Fruit fly (Drosophila melanogaster): Measurements from ENCODE around the gene Pura.

Pura gene

DNA sequence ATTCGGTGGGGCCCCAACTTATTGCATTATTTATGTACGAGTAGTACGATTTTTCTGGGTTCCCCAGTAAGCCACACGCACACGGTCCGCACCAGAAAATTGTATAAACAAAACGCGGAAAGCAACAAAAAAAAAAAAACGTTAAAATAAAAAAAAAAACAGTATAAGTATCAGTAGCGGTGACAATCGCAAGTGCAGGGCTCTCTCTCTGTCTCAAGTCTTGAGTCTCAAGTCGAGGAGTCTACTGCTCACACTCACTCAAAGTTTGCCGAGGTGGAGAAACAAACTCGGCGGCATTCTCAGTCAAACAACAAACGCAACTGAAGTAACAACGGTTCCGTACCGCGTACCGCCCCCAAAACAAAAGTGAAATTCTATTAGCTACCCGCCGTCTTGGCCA is at the start of gene Pura:
Gene Pura, plus strand, starts transcription at position 301 of the 400 bp plus-strand sequence.
- TF ChIP-seq CG10267 (tag; optimal IDR thresholded peaks at IDR 0.05) (no peak), CG2199 (GFP tag; IDR thresholded peaks at IDR 0.05) (no peak), D19B (GFP tag; optimal IDR thresholded peaks at IDR 0.05) (no peak), ssp (GFP tag; IDR thresholded peaks at IDR 0.05) (no peak), CG13296 (GFP tag; optimal IDR thresholded peaks at IDR 0.05) (no peak), amos (GFP tag; IDR thresholded peaks at IDR 0.05; ENCODE audit: partially characterized antibody) (no peak), CG18476 (GFP tag; optimal IDR thresholded peaks at IDR 0.05) (no peak), wor (GFP tag; IDR thresholded peaks at IDR 0.05) (no peak), CG10565 (GFP tag; optimal IDR thresholded peaks at IDR 0.05) (no peak), ranshi (GFP tag; IDR thresholded peaks at IDR 0.05) (no peak)

DNA sequence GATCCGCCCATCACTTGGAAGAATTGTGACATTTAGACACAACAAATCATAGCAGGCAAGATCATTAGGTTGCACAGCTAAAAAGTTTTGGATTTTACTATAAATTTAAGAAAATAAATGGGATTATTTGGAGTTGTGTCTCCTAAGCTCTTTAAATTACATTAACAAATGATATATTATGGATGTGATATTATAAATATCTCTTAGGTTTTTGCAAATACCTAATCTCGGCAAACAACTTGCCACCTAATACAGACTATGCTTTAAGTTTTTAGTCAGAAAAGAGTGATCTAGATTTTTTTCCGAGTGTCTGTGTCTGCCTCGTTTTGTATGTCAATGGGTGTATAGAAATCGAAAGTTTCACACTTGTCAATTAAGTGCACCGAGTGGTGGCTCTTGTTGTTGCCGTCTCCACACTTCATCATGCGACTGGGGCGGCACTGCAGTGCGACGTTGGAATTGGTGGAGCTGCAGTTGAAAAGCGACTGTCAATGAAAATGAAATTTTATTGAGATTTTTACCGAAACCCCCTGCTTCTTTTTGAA is 48.2 kb upstream of the Pura start:
- no peak for TF ChIP-seq lov (optimal IDR thresholded peaks at IDR 0.05)
- no peak for TF ChIP-seq lov (GFP tag; IDR thresholded peaks at IDR 0.05)
- peak; percentile 17 for TF ChIP-seq sens (GFP tag)
- TF ChIP-seq Blimp-1 (GFP tag; optimal IDR thresholded peaks at IDR 0.05) = peak; percentile 70

DNA sequence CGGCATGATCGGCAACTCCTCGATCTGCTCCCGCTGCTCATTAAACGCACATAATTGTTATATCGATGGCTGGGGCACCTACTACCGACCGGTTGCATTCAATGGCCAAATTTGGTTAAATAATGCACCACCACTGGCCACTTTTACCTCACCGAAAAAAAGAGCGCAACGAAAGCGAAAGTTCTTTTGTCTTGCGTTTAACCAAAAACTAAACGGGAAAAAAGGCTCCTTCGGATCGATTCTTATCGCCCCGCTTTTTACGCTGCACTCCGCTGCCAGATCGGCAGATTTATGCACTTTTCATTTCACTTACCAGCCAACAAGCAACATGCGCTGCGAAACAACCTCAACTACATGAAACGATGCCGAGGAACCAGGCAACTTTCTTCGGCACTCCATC is 47.3 kb upstream of the Pura start:
- TF ChIP-seq CG6254 (GFP tag; optimal IDR thresholded peaks at IDR 0.05) = no peak
- no peak for TF ChIP-seq Fer3 (tag; optimal IDR thresholded peaks at IDR 0.05)
- TF ChIP-seq Six4 (GFP tag; optimal IDR thresholded peaks at IDR 0.05) = no peak
- TF ChIP-seq CG32767 (GFP tag; IDR thresholded peaks at IDR 0.05) = no peak
- TF ChIP-seq BEAF-32 (GFP tag; optimal IDR thresholded peaks at IDR 0.05) = no peak
- no peak for TF ChIP-seq CG1602 (GFP tag; optimal IDR thresholded peaks at IDR 0.05)
- TF ChIP-seq lbe (GFP tag; optimal IDR thresholded peaks at IDR 0.05) = no peak
- TF ChIP-seq zen (tag; optimal IDR thresholded peaks at IDR 0.05) = no peak
- TF ChIP-seq E2f1 (GFP tag; IDR thresholded peaks at IDR 0.05) = no peak
- TF ChIP-seq CG17612 (GFP tag; IDR thresholded peaks at IDR 0.05) = no peak
- TF ChIP-seq sens-2 (GFP tag; IDR thresholded peaks at IDR 0.05) = no peak
- no peak for TF ChIP-seq CG12104 (GFP tag; optimal IDR thresholded peaks at IDR 0.05)
- no peak for TF ChIP-seq br (optimal IDR thresholded peaks at IDR 0.05)

DNA sequence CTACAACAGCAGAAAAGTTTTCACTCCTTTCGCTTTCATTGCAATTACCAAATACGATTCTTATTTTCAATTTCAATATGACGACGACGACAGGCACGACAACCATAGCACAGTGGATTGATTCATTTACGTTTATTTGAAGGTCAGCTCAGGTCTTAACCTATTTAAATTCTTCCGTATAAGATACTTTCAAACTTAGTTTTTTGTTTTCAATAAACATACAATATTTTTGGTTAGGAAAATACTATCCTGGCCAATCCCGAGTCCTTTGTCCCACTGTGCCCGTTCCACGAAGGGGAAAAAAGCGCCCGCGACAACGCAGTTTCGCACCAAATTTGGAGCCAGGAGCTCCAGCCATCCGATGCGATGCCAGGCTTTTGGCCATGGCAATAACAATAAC is 42.7 kb upstream of the Pura start:
- peak; percentile 30 for TF ChIP-seq Blimp-1 (GFP tag; optimal IDR thresholded peaks at IDR 0.05)
- no peak for TF ChIP-seq Antp (GFP tag; optimal IDR thresholded peaks at IDR 0.05)
- peak; percentile 47 for TF ChIP-seq Drgx (GFP tag; IDR thresholded peaks at IDR 0.05)
- no peak for TF ChIP-seq ci (GFP tag; IDR thresholded peaks at IDR 0.05)
- TF ChIP-seq sens (GFP tag) = peak; percentile 46
- TF ChIP-seq dimm (GFP tag; IDR thresholded peaks at IDR 0.05) = no peak
- TF ChIP-seq crc (GFP tag; optimal IDR thresholded peaks at IDR 0.05) = no peak

DNA sequence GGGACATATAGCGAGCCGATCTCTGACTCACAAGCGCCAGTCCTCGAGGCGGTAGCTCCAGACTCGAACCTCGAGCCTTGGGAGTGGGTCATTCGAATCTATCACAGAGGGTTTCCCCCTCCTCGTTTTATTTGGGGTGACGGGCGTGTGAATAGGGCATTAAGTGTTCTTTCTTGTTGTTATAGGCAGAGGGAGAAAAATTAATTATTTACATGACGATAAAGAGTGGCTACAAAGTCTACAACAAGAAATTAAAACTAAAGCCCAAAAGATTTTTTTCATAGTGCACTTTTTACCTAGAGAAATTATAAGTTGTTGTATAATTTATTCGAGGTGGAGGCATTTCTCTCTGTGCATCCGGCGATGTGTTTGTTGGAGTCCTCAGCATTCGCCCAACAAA is 40.4 kb upstream of the Pura start:
- TF ChIP-seq CG1529 (GFP tag; optimal IDR thresholded peaks at IDR 0.05) (no peak), sens (GFP tag) (peak; percentile 67), sr (GFP tag; IDR thresholded peaks at IDR 0.05) (no peak), dpn (GFP tag; optimal IDR thresholded peaks at IDR 0.05) (no peak)

Measured in whole organism, embryonic.